Worm (Caenorhabditis elegans): ENCODE measurements around the gene Y50D4C.3.

ce11 chrV:893437-894018 lies 51.5 kb downstream of the Y50D4C.3 start, which contains the start of the genes srlf-23 and srlf-20:
- TF ChIP-seq cog-1 (tag; optimal IDR thresholded peaks at IDR 0.05) (no peak), flt-1 (GFP tag; IDR thresholded peaks at IDR 0.05) (no peak), ref-1 (GFP tag; conservative IDR thresholded peaks at IDR 0.05) (no peak), ztf-23 (GFP tag; IDR thresholded peaks at IDR 0.05) (no peak), T22C8.4 (GFP tag; IDR thresholded peaks at IDR 0.05) (no peak), med-1 (GFP tag; optimal IDR thresholded peaks at IDR 0.05; ENCODE audit: insufficient read depth) (no peak), klf-2 (GFP tag; conservative IDR thresholded peaks at IDR 0.05) (no peak), ztf-29 (GFP tag; IDR thresholded peaks at IDR 0.05) (no peak), tab-1 (GFP tag; IDR thresholded peaks at IDR 0.05) (no peak)

All from whole organism, midembryonic.